Worm (Caenorhabditis elegans): ENCODE measurements around the gene ser-2.

Gene ser-2

DNA sequence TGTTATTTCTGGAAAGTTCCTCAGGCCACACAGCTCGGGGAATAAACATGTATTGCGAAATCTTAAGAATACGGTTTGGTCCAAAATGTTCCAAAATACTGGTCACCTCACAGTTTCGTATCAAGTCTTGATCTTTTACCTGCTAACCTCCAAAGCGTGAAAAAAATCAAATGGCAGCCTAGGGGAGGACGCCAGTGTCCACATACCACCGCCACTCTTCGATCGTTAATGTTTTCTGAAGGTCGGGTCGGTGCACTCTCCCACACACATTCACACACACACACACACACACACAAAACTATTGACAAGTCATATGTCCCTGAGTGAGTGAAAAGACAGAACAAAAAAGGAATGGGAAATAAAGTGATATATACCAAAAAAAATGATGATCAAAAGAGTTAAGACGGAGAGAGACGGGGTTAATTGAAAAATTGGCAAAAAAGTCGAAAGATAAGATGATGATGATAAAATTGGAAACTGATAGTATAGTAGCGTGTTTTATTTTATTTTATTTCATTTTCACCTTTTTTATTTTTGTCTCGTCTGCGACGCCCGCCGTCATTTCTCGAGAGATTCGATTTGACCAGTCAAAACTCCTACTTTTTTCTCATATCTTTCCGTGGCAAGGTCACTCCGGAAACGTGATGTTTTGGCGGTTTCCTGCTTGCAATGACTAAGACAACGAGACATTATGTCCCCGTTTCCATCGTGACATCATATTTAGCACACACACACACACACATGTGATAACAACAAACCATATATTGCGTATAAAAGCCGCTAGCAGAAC, 37.2 kb upstream of the ser-2 start, which contains the start of gene Y15E3A.5 (continued):
- TF ChIP-seq nhr-11 (tag; optimal IDR thresholded peaks at IDR 0.05) (no peak), hlh-4 (tag; optimal IDR thresholded peaks at IDR 0.05) (no peak), pag-3 (tag; optimal IDR thresholded peaks at IDR 0.05; ENCODE audit: borderline replicate concordance, insufficient read depth) (peak; percentile 69), unc-98 (GFP tag; IDR thresholded peaks at IDR 0.05) (no peak), elt-2 (tag; optimal IDR thresholded peaks at IDR 0.05) (peak; percentile 53), swsn-7 (tag; optimal IDR thresholded peaks at IDR 0.05) (peak; percentile 14), pax-3 (tag; optimal IDR thresholded peaks at IDR 0.05) (no peak), nhr-28 (tag; optimal IDR thresholded peaks at IDR 0.05) (no peak), ceh-63 (GFP tag; optimal IDR thresholded peaks at IDR 0.05) (no peak), zip-4 (GFP tag; optimal IDR thresholded peaks at IDR 0.05) (peak; percentile 47), fos-1 (tag; optimal IDR thresholded peaks at IDR 0.05) (peak; percentile 1), ztf-11 (tag; optimal IDR thresholded peaks at IDR 0.05) (no peak), F16B12.6 (tag; optimal IDR thresholded peaks at IDR 0.05) (no peak), egl-27 (tag; optimal IDR thresholded peaks at IDR 0.05) (peak in 1 of 2 experiments; percentile 18), elt-3 (tag; optimal IDR thresholded peaks at IDR 0.05) (peak in 5 of 6 experiments; percentile 49 to 85 (median 74)), grh-1 (GFP tag; IDR thresholded peaks at IDR 0.05) (peak; percentile 63; the same call in 1 of the 2 replicates), lin-35 (GFP tag; optimal IDR thresholded peaks at IDR 0.05) (peak; percentile 28 to 75), ztf-4 (tag; optimal IDR thresholded peaks at IDR 0.05) (no peak), C04F5.9 (tag; optimal IDR thresholded peaks at IDR 0.05) (no peak), nhr-19 (GFP tag; conservative IDR thresholded peaks at IDR 0.05) (peak; percentile 49), hpl-2 (GFP tag; optimal IDR thresholded peaks at IDR 0.05) (no peak), isw-1 (GFP tag; IDR thresholded peaks at IDR 0.05) (no peak), lin-39 (tag; optimal IDR thresholded peaks at IDR 0.05) (no peak), nhr-76 (tag; optimal IDR thresholded peaks at IDR 0.05) (no peak), ceh-90 (tag; optimal IDR thresholded peaks at IDR 0.05) (no peak), Y116A8C.19 (tag; optimal IDR thresholded peaks at IDR 0.05; ENCODE audit: borderline replicate concordance) (no peak), skn-1 (tag; optimal IDR thresholded peaks at IDR 0.05) (peak; percentile 32), aly-2 (tag; optimal IDR thresholded peaks at IDR 0.05) (no peak), ceh-8 (GFP tag; optimal IDR thresholded peaks at IDR 0.05) (no peak), lsy-2 (tag; optimal IDR thresholded peaks at IDR 0.05) (peak; percentile 16 to 77), sox-4 (tag; optimal IDR thresholded peaks at IDR 0.05) (no peak), unc-30 (tag; optimal IDR thresholded peaks at IDR 0.05) (no peak), efl-3 (GFP tag; optimal IDR thresholded peaks at IDR 0.05) (no peak), lin-14 (GFP tag; optimal IDR thresholded peaks at IDR 0.05) (peak; percentile 90), zag-1 (tag; optimal IDR thresholded peaks at IDR 0.05) (no peak), nhr-47 (tag; optimal IDR thresholded peaks at IDR 0.05) (peak; percentile 46), fkh-10 (GFP tag; optimal IDR thresholded peaks at IDR 0.05) (no peak), xbp-1 (tag; optimal IDR thresholded peaks at IDR 0.05) (no peak), blmp-1 (tag; optimal IDR thresholded peaks at IDR 0.05) (peak; percentile 65), ceh-88 (GFP tag; IDR thresholded peaks at IDR 0.05) (no peak), mef-2 (tag; optimal IDR thresholded peaks at IDR 0.05) (no peak), hlh-17 (GFP tag; optimal IDR thresholded peaks at IDR 0.05; ENCODE audit: borderline replicate concordance) (no peak), ces-1 (GFP tag; optimal IDR thresholded peaks at IDR 0.05) (no peak), ama-1 (optimal IDR thresholded peaks at IDR 0.05) (no peak), nhr-237 (tag; optimal IDR thresholded peaks at IDR 0.05) (no peak), unc-62 (GFP tag; optimal IDR thresholded peaks at IDR 0.05) (no peak), irx-1 (tag; optimal IDR thresholded peaks at IDR 0.05) (no peak), tlp-1 (tag; optimal IDR thresholded peaks at IDR 0.05) (no peak), sup-37 (GFP tag; optimal IDR thresholded peaks at IDR 0.05) (no peak), nhr-90 (tag; optimal IDR thresholded peaks at IDR 0.05; ENCODE audit: poor library complexity) (peak; percentile 80), dpl-1 (GFP tag; optimal IDR thresholded peaks at IDR 0.05) (peak in 2 of 3 experiments; percentile 13 to 15)

Measured in whole organism, L1 larva.